Fruit fly (Drosophila melanogaster) whole organism, embryonic: ENCODE data around the gene CG14052.

Experiments used
- Adf1 ChIP-seq: fragments of 200-800 bp; sonication (Bioruptor generic); IDR thresholded peaks from 2 replicates; pipeline ENCODE4 v1.3.6; 2022; ENCODE audit warnings: missing biosample characterization, missing genetic modification characterization
- Aef1 ChIP-seq: fragments of 200-800 bp; sonication (Bioruptor generic); IDR thresholded peaks from 3 replicates; pipeline ENCODE4 v1.3.6; 2022; ENCODE audit warnings: missing biosample characterization, missing genetic modification characterization
- Atf-2 ChIP-seq: fragments of 200-800 bp; sonication (Bioruptor generic); optimal IDR thresholded peaks from 2 replicates; lab custom pipeline; 2016; ENCODE audit warnings: missing biosample characterization, missing genetic modification characterization
- BtbVII ChIP-seq: fragments of 200-800 bp; sonication (Bioruptor generic); optimal IDR thresholded peaks from 3 replicates; lab custom pipeline; 2017; ENCODE audit warnings: missing biosample characterization, mild to moderate bottlenecking, missing genetic modification characterization
- CG12391 ChIP-seq: fragments of 200-800 bp; sonication (Bioruptor generic); optimal IDR thresholded peaks from 3 replicates; lab custom pipeline; 2018; ENCODE audit warnings: missing biosample characterization, mild to moderate bottlenecking, missing genetic modification characterization, moderate library complexity
- CG12659 ChIP-seq: fragments of 200-800 bp; sonication (Bioruptor generic); optimal IDR thresholded peaks from 3 replicates; lab custom pipeline; 2017; ENCODE audit warnings: mild to moderate bottlenecking, missing biosample characterization, missing genetic modification reagents, missing genetic modification characterization
- CG13287 ChIP-seq: fragments of 200-800 bp; sonication (Bioruptor generic); IDR thresholded peaks from 2 replicates; pipeline ENCODE4 v1.3.6; 2022; ENCODE audit warnings: missing biosample characterization, missing genetic modification characterization; ENCODE audit not compliant: partially characterized antibody
- CG13424 ChIP-seq: fragments of 200-800 bp; sonication (Bioruptor generic); optimal IDR thresholded peaks from 2 replicates; lab custom pipeline; 2019; ENCODE audit warnings: missing biosample characterization, mild to moderate bottlenecking, missing genetic modification characterization, moderate library complexity
- CG1602 ChIP-seq: fragments of 200-800 bp; sonication (Bioruptor generic); optimal IDR thresholded peaks from 3 replicates; lab custom pipeline; 2016; ENCODE audit warnings: missing biosample characterization, missing genetic modification characterization
- CG1647 ChIP-seq: fragments of 200-800 bp; sonication (Bioruptor generic); optimal IDR thresholded peaks from 3 replicates; lab custom pipeline; 2016; ENCODE audit warnings: missing biosample characterization, missing genetic modification characterization
- CG17186 ChIP-seq: fragments of 200-800 bp; sonication (Bioruptor generic); optimal IDR thresholded peaks from 3 replicates; lab custom pipeline; 2017; ENCODE audit warnings: missing biosample characterization, missing genetic modification reagents, missing genetic modification characterization
- CG17612 ChIP-seq: fragments of 200-800 bp; sonication (Bioruptor generic); IDR thresholded peaks from 2 replicates; pipeline ENCODE4 v1.3.6; 2022; ENCODE audit warnings: missing biosample characterization, missing genetic modification characterization
- CG18011 ChIP-seq: fragments of 200-800 bp; sonication (Bioruptor generic); optimal IDR thresholded peaks from 2 replicates; lab custom pipeline; 2017; ENCODE audit warnings: missing biosample characterization, missing genetic modification characterization, mild to moderate bottlenecking, moderate library complexity, missing genotype
- CG2129 ChIP-seq: fragments of 200-800 bp; sonication (Bioruptor generic); IDR thresholded peaks from 2 replicates; pipeline ENCODE4 v1.3.6; 2022; ENCODE audit warnings: missing biosample characterization, missing genetic modification characterization; ENCODE audit not compliant: partially characterized antibody
- CG30403 ChIP-seq: fragments of 200-800 bp; sonication (Bioruptor generic); optimal IDR thresholded peaks from 3 replicates; lab custom pipeline; 2016; ENCODE audit warnings: missing biosample characterization, missing genetic modification characterization
- CG31224 ChIP-seq: fragments of 200-800 bp; sonication (Bioruptor generic); IDR thresholded peaks from 2 replicates; pipeline ENCODE4 v1.3.6; 2022; ENCODE audit warnings: missing biosample characterization, missing genetic modification characterization
- CG3163 ChIP-seq: fragments of 200-800 bp; sonication (Bioruptor generic); optimal IDR thresholded peaks from 3 replicates; lab custom pipeline; 2016; ENCODE audit warnings: missing biosample characterization, missing genetic modification characterization
- CG4730 ChIP-seq: fragments of 200-800 bp; sonication (Bioruptor generic); IDR thresholded peaks from 2 replicates; pipeline ENCODE4 v1.3.6; 2022; ENCODE audit warnings: missing biosample characterization, missing genetic modification characterization
- CG6791 ChIP-seq: fragments of 200-800 bp; sonication (Bioruptor generic); IDR thresholded peaks from 3 replicates; pipeline ENCODE4 v1.3.6; 2022; ENCODE audit warnings: missing biosample characterization, missing genetic modification characterization; ENCODE audit not compliant: partially characterized antibody
- CG9437 ChIP-seq: fragments of 200-800 bp; sonication (Bioruptor generic); optimal IDR thresholded peaks from 2 replicates; lab custom pipeline; 2018; ENCODE audit warnings: missing biosample characterization, mild to moderate bottlenecking, missing genetic modification characterization
- CG9817 ChIP-seq: fragments of 200-800 bp; sonication (Bioruptor generic); optimal IDR thresholded peaks from 2 replicates; lab custom pipeline; 2018; ENCODE audit warnings: missing biosample characterization, mild to moderate bottlenecking, missing genetic modification characterization, moderate library complexity
- D19A ChIP-seq: fragments of 200-800 bp; optimal IDR thresholded peaks from 3 replicates; lab custom pipeline; 2019; ENCODE audit warnings: missing biosample characterization, mild to moderate bottlenecking, missing genetic modification characterization, moderate library complexity
- Dek ChIP-seq: fragments of 200-800 bp; sonication (Bioruptor generic); optimal IDR thresholded peaks from 3 replicates; lab custom pipeline; 2019; ENCODE audit warnings: missing biosample characterization, mild to moderate bottlenecking, missing genetic modification characterization, moderate library complexity
- Doc2 ChIP-seq: fragments of 200-800 bp; sonication (Bioruptor generic); IDR thresholded peaks from 2 replicates; pipeline ENCODE4 v1.3.6; 2022; ENCODE audit warnings: missing biosample characterization, missing genetic modification characterization
- Dp ChIP-seq: fragments of 200-800 bp; sonication (Bioruptor generic); optimal IDR thresholded peaks from 2 replicates; lab custom pipeline; 2018; ENCODE audit warnings: missing biosample characterization, mild to moderate bottlenecking, missing genetic modification characterization, moderate library complexity
- Mad ChIP-seq: fragments of 200-800 bp; sonication (Bioruptor generic); optimal IDR thresholded peaks from 2 replicates; lab custom pipeline; 2016; ENCODE audit warnings: missing biosample characterization, missing genetic modification characterization
- NK7.1 ChIP-seq: fragments of 200-800 bp; sonication (Bioruptor generic); optimal IDR thresholded peaks from 3 replicates; lab custom pipeline; 2016; ENCODE audit warnings: missing biosample characterization, missing genetic modification characterization
- Ptx1 ChIP-seq: fragments of 200-800 bp; sonication (Bioruptor generic); IDR thresholded peaks from 2 replicates; pipeline ENCODE4 v1.3.6; 2022; ENCODE audit warnings: missing biosample characterization, missing genetic modification characterization
- Sry-δ ChIP-seq: fragments of 200-800 bp; sonication (Bioruptor generic); optimal IDR thresholded peaks from 2 replicates; lab custom pipeline; 2016; ENCODE audit warnings: missing biosample characterization, missing genetic modification characterization
- ap ChIP-seq: fragments of 200-800 bp; sonication (Bioruptor generic); IDR thresholded peaks from 2 replicates; pipeline ENCODE4 v1.3.6; 2022; ENCODE audit warnings: missing biosample characterization, missing genetic modification characterization
- corto ChIP-seq: fragments of 200-800 bp; sonication (Bioruptor generic); optimal IDR thresholded peaks from 2 replicates; lab custom pipeline; 2016; ENCODE audit warnings: missing biosample characterization, mild to moderate bottlenecking, missing genetic modification characterization, moderate library complexity
- crc ChIP-seq: fragments of 200-800 bp; sonication (Bioruptor generic); optimal IDR thresholded peaks from 2 replicates; lab custom pipeline; 2016; ENCODE audit warnings: missing biosample characterization, missing genetic modification characterization
- ewg ChIP-seq: fragments of 200-800 bp; sonication (Bioruptor generic); optimal IDR thresholded peaks from 3 replicates; lab custom pipeline; 2017; ENCODE audit warnings: mild to moderate bottlenecking, missing biosample characterization, missing genetic modification reagents, missing genetic modification characterization
- gem ChIP-seq: fragments of 200-800 bp; sonication (Bioruptor generic); optimal IDR thresholded peaks from 2 replicates; lab custom pipeline; 2019; ENCODE audit warnings: missing biosample characterization, mild to moderate bottlenecking, missing genetic modification characterization, moderate library complexity
- hb ChIP-seq: fragments of 200-800 bp; sonication (Bioruptor generic); IDR thresholded peaks from 3 replicates; pipeline ENCODE4 v1.3.6; 2022; ENCODE audit warnings: missing biosample characterization, missing genetic modification characterization; ENCODE audit not compliant: partially characterized antibody
- her ChIP-seq: fragments of 200-800 bp; sonication (Bioruptor generic); optimal IDR thresholded peaks from 2 replicates; lab custom pipeline; 2016; ENCODE audit warnings: missing biosample characterization, missing genetic modification characterization
- hkb ChIP-seq, 2 experiments: fragments of 200-800 bp in 1 of 2; fragments of >200 bp in 1 of 2; sonication (Bioruptor generic) in 1 of 2; IDR thresholded peaks in 1 of 2; optimal IDR thresholded peaks in 1 of 2; 2 replicates each; pipeline versions ENCODE4 v1.3.6 to Lab custom; 2017 to 2022; ENCODE audit warnings: missing biosample characterization in 1 of 2, missing genetic modification characterization in 1 of 2
- ind ChIP-seq: fragments of 200-800 bp; sonication (Bioruptor generic); optimal IDR thresholded peaks from 3 replicates; lab custom pipeline; 2016; ENCODE audit warnings: missing biosample characterization, missing genetic modification characterization
- jumu ChIP-seq: fragments of 200-800 bp; sonication (Bioruptor generic); optimal IDR thresholded peaks from 3 replicates; lab custom pipeline; 2016; ENCODE audit warnings: missing biosample characterization, missing genetic modification characterization
- kah ChIP-seq: fragments of 200-800 bp; sonication (Bioruptor generic); optimal IDR thresholded peaks from 2 replicates; lab custom pipeline; 2018; ENCODE audit warnings: missing biosample characterization, mild to moderate bottlenecking, missing genetic modification characterization
- kay ChIP-seq: fragments of 200-800 bp; sonication (Bioruptor generic); optimal IDR thresholded peaks from 2 replicates; lab custom pipeline; 2016; ENCODE audit warnings: missing biosample characterization, missing genetic modification characterization
- mam ChIP-seq: fragments of 200-800 bp; sonication (Bioruptor generic); optimal IDR thresholded peaks from 3 replicates; lab custom pipeline; 2016; ENCODE audit warnings: missing biosample characterization, missing genetic modification characterization
- pum ChIP-seq: fragments of 200-800 bp; sonication (Bioruptor generic); optimal IDR thresholded peaks from 2 replicates; lab custom pipeline; 2016; ENCODE audit warnings: missing biosample characterization, missing genetic modification characterization
- scrt ChIP-seq: fragments of 200-800 bp; sonication (Bioruptor generic); optimal IDR thresholded peaks from 2 replicates; lab custom pipeline; 2018; ENCODE audit warnings: missing biosample characterization, mild to moderate bottlenecking, missing genetic modification characterization, moderate library complexity
- sens-2 ChIP-seq: fragments of 200-800 bp; sonication (Bioruptor generic); IDR thresholded peaks from 2 replicates; pipeline ENCODE4 v1.3.6; 2022; ENCODE audit warnings: missing biosample characterization, missing genetic modification characterization
- stwl ChIP-seq: fragments of 200-800 bp; sonication (Bioruptor generic); optimal IDR thresholded peaks from 3 replicates; lab custom pipeline; 2018; ENCODE audit warnings: missing biosample characterization, mild to moderate bottlenecking, missing genetic modification characterization, moderate library complexity
- tap ChIP-seq: fragments of 200-800 bp; optimal IDR thresholded peaks from 3 replicates; lab custom pipeline; 2019; ENCODE audit warnings: missing biosample characterization, mild to moderate bottlenecking, missing genetic modification characterization, moderate library complexity
- tll ChIP-seq, 2 experiments: fragments of 200-800 bp in 1 of 2; fragments of >200 bp in 1 of 2; sonication (Bioruptor generic) in 1 of 2; optimal IDR thresholded peaks; 2 replicates each; lab custom pipeline; 2017 to 2019; ENCODE audit warnings: missing biosample characterization in 2 of 2, missing genetic modification characterization in 2 of 2, mild to moderate bottlenecking in 1 of 2, moderate library complexity in 1 of 2
- z ChIP-seq: fragments of 200-800 bp; sonication (Bioruptor generic); IDR thresholded peaks from 3 replicates; pipeline ENCODE4 v1.3.6; 2022; ENCODE audit warnings: missing biosample characterization, missing genetic modification characterization
- zfh2 ChIP-seq: fragments of 200-800 bp; sonication (Bioruptor generic); optimal IDR thresholded peaks from 2 replicates; lab custom pipeline; 2016; ENCODE audit warnings: missing biosample characterization, missing genetic modification characterization

The CG14052 gene

dm6 chrX:2270557-2270930 is 47.0 kb downstream of the CG14052 start, which contains the start of gene CG2924 (continued):
- TF ChIP-seq BtbVII (GFP tag; lab: Kevin White, UChicago), result no peak
- TF ChIP-seq ewg (GFP tag; lab: Kevin White, UChicago), result peak; percentile 77
- peak; percentile 63 for TF ChIP-seq Ptx1 (GFP tag; lab: Robert Waterston, UW)
- peak; percentile 6 for TF ChIP-seq Atf-2 (GFP tag; lab: Kevin White, UChicago)
- TF ChIP-seq pum (GFP tag; lab: Kevin White, UChicago), result peak; percentile 52
- TF ChIP-seq CG30403 (GFP tag; lab: Kevin White, UChicago), result peak; percentile 52
- peak; percentile 26 for TF ChIP-seq D19A (tag; lab: Kevin White, UChicago)
- peak; percentile 54 for TF ChIP-seq CG3163 (GFP tag; lab: Kevin White, UChicago)
- peak; percentile 100 for TF ChIP-seq CG13287 (GFP tag; lab: Robert Waterston, UW)
- peak; percentile 98 for TF ChIP-seq CG17186
- TF ChIP-seq Doc2, result no peak
- no peak for TF ChIP-seq hkb (optimal IDR thresholded peaks at IDR 0.05; lab: Kevin White, UChicago)
- no peak for TF ChIP-seq hkb (GFP tag; IDR thresholded peaks at IDR 0.05; lab: Robert Waterston, UW)
- TF ChIP-seq CG18011 (GFP tag; lab: Kevin White, UChicago), result peak; percentile 22
- peak; percentile 59 for TF ChIP-seq CG1647 (GFP tag; lab: Kevin White, UChicago)
- TF ChIP-seq kay (GFP tag; lab: Kevin White, UChicago), result peak; percentile 68
- peak; percentile 71 for TF ChIP-seq her
- TF ChIP-seq ind (GFP tag; lab: Kevin White, UChicago), result peak; percentile 59
- peak; percentile 81 for TF ChIP-seq zfh2 (GFP tag; lab: Kevin White, UChicago)
- TF ChIP-seq z (GFP tag; lab: Robert Waterston, UW), result no peak
- peak; percentile 96 for TF ChIP-seq CG2129 (GFP tag; lab: Robert Waterston, UW)
- TF ChIP-seq tap (tag; lab: Kevin White, UChicago), result no peak
- peak; percentile 65 for TF ChIP-seq CG9817 (tag; lab: Kevin White, UChicago)
- peak; percentile 88 for TF ChIP-seq Aef1
- no peak for TF ChIP-seq tll (GFP tag; optimal IDR thresholded peaks at IDR 0.05; lab: Kevin White, UChicago)
- TF ChIP-seq Mad (GFP tag; lab: Kevin White, UChicago), result peak; percentile 52
- no peak for TF ChIP-seq CG4730 (GFP tag; lab: Robert Waterston, UW)
- TF ChIP-seq CG12659 (GFP tag; lab: Kevin White, UChicago), result peak; percentile 83
- peak; percentile 3 for TF ChIP-seq gem (tag; lab: Kevin White, UChicago)
- TF ChIP-seq hb (GFP tag; lab: Robert Waterston, UW), result peak; percentile 99
- peak; percentile 38; the same call in 1 of the 2 replicates for TF ChIP-seq CG17612 (GFP tag; lab: Robert Waterston, UW)
- peak; percentile 61 for TF ChIP-seq Dek (tag; lab: Kevin White, UChicago)
- TF ChIP-seq scrt (GFP tag; lab: Kevin White, UChicago), result no peak
- peak; percentile 30; the same call in 1 of the 2 replicates for TF ChIP-seq CG31224 (GFP tag; lab: Robert Waterston, UW)
- TF ChIP-seq corto (GFP tag; lab: Kevin White, UChicago), result no peak
- peak; percentile 41 for TF ChIP-seq CG13424 (tag; lab: Kevin White, UChicago)
- TF ChIP-seq crc (GFP tag; lab: Kevin White, UChicago), result peak; percentile 22
- TF ChIP-seq CG9437 (GFP tag; lab: Kevin White, UChicago), result peak; percentile 74
- peak; percentile 86 for TF ChIP-seq mam (GFP tag; lab: Kevin White, UChicago)
- TF ChIP-seq CG6791 (GFP tag; lab: Robert Waterston, UW), result peak; percentile 100
- TF ChIP-seq sens-2 (GFP tag; lab: Robert Waterston, UW), result no peak
- no peak for TF ChIP-seq ap (GFP tag; lab: Robert Waterston, UW)
- peak; percentile 38 for TF ChIP-seq CG1602 (GFP tag; lab: Kevin White, UChicago)
- peak; percentile 93 for TF ChIP-seq Dp
- TF ChIP-seq stwl (tag; lab: Kevin White, UChicago), result peak; percentile 54
- TF ChIP-seq Sry-δ (GFP tag; lab: Kevin White, UChicago), result peak; percentile 100
- peak; percentile 62 for TF ChIP-seq Adf1
- TF ChIP-seq CG12391, result peak; percentile 66
- no peak for TF ChIP-seq NK7.1 (GFP tag; lab: Kevin White, UChicago)
- peak; percentile 65 for TF ChIP-seq jumu (GFP tag; lab: Kevin White, UChicago)
- no peak for TF ChIP-seq kah (GFP tag; lab: Kevin White, UChicago)
